Worm (Caenorhabditis elegans): Measurements from ENCODE around the gene T25E12.6.

- TF ChIP-seq ceh-83 (GFP tag; optimal IDR thresholded peaks at IDR 0.05) (no peak), elt-1 (tag; optimal IDR thresholded peaks at IDR 0.05; ENCODE audit: borderline replicate concordance, insufficient read depth) (no peak), ztf-11 (tag; optimal IDR thresholded peaks at IDR 0.05) (no peak), nhr-76 (tag; optimal IDR thresholded peaks at IDR 0.05) (no peak), flh-1 (GFP tag; optimal IDR thresholded peaks at IDR 0.05) (no peak), sem-2 (GFP tag; optimal IDR thresholded peaks at IDR 0.05) (no peak), snpc-4 (tag; optimal IDR thresholded peaks at IDR 0.05) (no peak), nhr-237 (tag; optimal IDR thresholded peaks at IDR 0.05) (no peak), lsy-2 (tag; optimal IDR thresholded peaks at IDR 0.05) (no peak)
Measured at ce11 chrV:16724574-16724973, 17.6 kb upstream of the T25E12.6 start.

All from whole organism, mixed stage, embryonic.